Fruit fly (Drosophila melanogaster) whole organism, prepupa: ENCODE data around the gene CG15386.

Experiments
- Blimp-1 ChIP-seq: fragments of 200-800 bp; sonication (Bioruptor generic); optimal IDR thresholded peaks from 3 replicates; lab custom pipeline; 2017; ENCODE audit warnings: missing biosample characterization, missing genetic modification characterization, mild to moderate bottlenecking, moderate library complexity, missing genetic modification reagents
- CG10669 ChIP-seq: fragments of 200-800 bp; sonication (Bioruptor generic); optimal IDR thresholded peaks from 3 replicates; lab custom pipeline; 2018; ENCODE audit warnings: missing biosample characterization, mild to moderate bottlenecking, missing genetic modification characterization, moderate library complexity
- CG11294 ChIP-seq: fragments of 200-800 bp; sonication (Bioruptor generic); IDR thresholded peaks from 2 replicates; pipeline ENCODE4 v1.3.6; 2022; ENCODE audit warnings: missing biosample characterization, missing genetic modification characterization
- CG11762 ChIP-seq: fragments of 200-800 bp; sonication (Bioruptor generic); optimal IDR thresholded peaks from 3 replicates; lab custom pipeline; 2016; ENCODE audit warnings: missing biosample characterization, missing genetic modification characterization; ENCODE audit not compliant: insufficient read depth
- CG11902 ChIP-seq: fragments of 200-800 bp; sonication (Bioruptor generic); optimal IDR thresholded peaks from 3 replicates; lab custom pipeline; 2016; ENCODE audit warnings: missing biosample characterization, missing genetic modification characterization
- CG15336 ChIP-seq: fragments of 200-800 bp; sonication (Bioruptor generic); IDR thresholded peaks from 2 replicates; pipeline ENCODE4 v1.3.6; 2022; ENCODE audit warnings: missing biosample characterization, missing genetic modification characterization
- CG1621 ChIP-seq: fragments of 200-800 bp; sonication (Bioruptor generic); optimal IDR thresholded peaks from 3 replicates; lab custom pipeline; 2018; ENCODE audit warnings: missing biosample characterization, mild to moderate bottlenecking, missing genetic modification characterization
- CG3032 ChIP-seq: fragments of 200-800 bp; optimal IDR thresholded peaks from 2 replicates; lab custom pipeline; 2019; ENCODE audit warnings: missing biosample characterization, mild to moderate bottlenecking, missing genetic modification characterization, moderate library complexity
- CG31627 ChIP-seq: fragments of 200-800 bp; sonication (Bioruptor generic); optimal IDR thresholded peaks from 3 replicates; lab custom pipeline; 2016; ENCODE audit warnings: missing biosample characterization, missing genetic modification characterization
- CG32006 ChIP-seq: fragments of 200-800 bp; sonication (Bioruptor generic); optimal IDR thresholded peaks from 3 replicates; lab custom pipeline; 2017; ENCODE audit warnings: missing biosample characterization, mild to moderate bottlenecking, missing genetic modification characterization
- CG34406 ChIP-seq: fragments of 200-800 bp; sonication (Bioruptor generic); optimal IDR thresholded peaks from 3 replicates; lab custom pipeline; 2016; ENCODE audit warnings: missing biosample characterization, missing genetic modification characterization
- CG3919 ChIP-seq: fragments of 200-800 bp; sonication (Bioruptor generic); optimal IDR thresholded peaks from 3 replicates; lab custom pipeline; 2016; ENCODE audit warnings: missing biosample characterization, missing genetic modification characterization
- CG4318 ChIP-seq: fragments of 200-800 bp; sonication (Bioruptor generic); optimal IDR thresholded peaks from 3 replicates; lab custom pipeline; 2017; ENCODE audit warnings: missing biosample characterization, mild to moderate bottlenecking, missing genetic modification characterization
- CG6276 ChIP-seq: fragments of 200-800 bp; sonication (Bioruptor generic); optimal IDR thresholded peaks from 2 replicates; lab custom pipeline; 2017; ENCODE audit warnings: missing biosample characterization, mild to moderate bottlenecking, missing genetic modification characterization
- CG6792 ChIP-seq: fragments of 200-800 bp; sonication (Bioruptor generic); optimal IDR thresholded peaks from 3 replicates; lab custom pipeline; 2016; ENCODE audit warnings: missing biosample characterization, missing genetic modification characterization
- CG7368 ChIP-seq: fragments of 200-800 bp; sonication (Bioruptor generic); optimal IDR thresholded peaks from 3 replicates; lab custom pipeline; 2016; ENCODE audit warnings: missing biosample characterization, missing genetic modification characterization
- CG8119 ChIP-seq: fragments of 200-800 bp; sonication (Bioruptor generic); IDR thresholded peaks from 3 replicates; pipeline ENCODE4 v1.3.6; 2022; ENCODE audit warnings: missing biosample characterization, missing genetic modification characterization
- CG8319 ChIP-seq: fragments of 200-800 bp; sonication (Bioruptor generic); optimal IDR thresholded peaks from 3 replicates; lab custom pipeline; 2016; ENCODE audit warnings: missing biosample characterization, missing genetic modification characterization
- CG9139 ChIP-seq: fragments of 200-800 bp; sonication (Bioruptor generic); optimal IDR thresholded peaks from 3 replicates; lab custom pipeline; 2017; ENCODE audit warnings: missing biosample characterization, mild to moderate bottlenecking, missing genetic modification characterization
- Eip93F ChIP-seq: fragments of 200-800 bp; sonication (Bioruptor generic); optimal IDR thresholded peaks from 2 replicates; lab custom pipeline; 2016; ENCODE audit warnings: missing biosample characterization, mild to moderate bottlenecking, missing genetic modification characterization
- Ets21C ChIP-seq: fragments of 200-800 bp; sonication (Bioruptor generic); optimal IDR thresholded peaks from 3 replicates; lab custom pipeline; 2016; ENCODE audit warnings: missing biosample characterization, missing genetic modification characterization
- Ets96B ChIP-seq: fragments of 200-800 bp; optimal IDR thresholded peaks from 2 replicates; lab custom pipeline; 2019; ENCODE audit warnings: missing biosample characterization, mild to moderate bottlenecking, missing genetic modification characterization, moderate library complexity
- Gug ChIP-seq: fragments of 200-800 bp; sonication (Bioruptor generic); IDR thresholded peaks from 2 replicates; pipeline ENCODE4 v1.3.6; 2022; ENCODE audit warnings: missing biosample characterization, missing genetic modification characterization
- Hr39 ChIP-seq: fragments of 200-800 bp; sonication (Bioruptor generic); optimal IDR thresholded peaks from 2 replicates; lab custom pipeline; 2016; ENCODE audit warnings: missing biosample characterization, missing genetic modification characterization
- Hr4 ChIP-seq: fragments of 200-800 bp; sonication (Bioruptor generic); optimal IDR thresholded peaks from 3 replicates; lab custom pipeline; 2016; ENCODE audit warnings: missing biosample characterization, missing genetic modification characterization
- Lpt ChIP-seq: fragments of 200-800 bp; sonication (Bioruptor generic); optimal IDR thresholded peaks from 3 replicates; lab custom pipeline; 2016; ENCODE audit warnings: missing biosample characterization, missing genetic modification characterization
- Met ChIP-seq: fragments of 200-800 bp; sonication (Bioruptor generic); optimal IDR thresholded peaks from 3 replicates; lab custom pipeline; 2016; ENCODE audit warnings: missing biosample characterization, missing genetic modification characterization
- OdsH ChIP-seq: fragments of 200-800 bp; sonication (Bioruptor generic); optimal IDR thresholded peaks from 3 replicates; lab custom pipeline; 2016; ENCODE audit warnings: missing biosample characterization, missing genetic modification characterization
- Sox102F ChIP-seq: fragments of 200-800 bp; sonication (Bioruptor generic); optimal IDR thresholded peaks from 2 replicates; lab custom pipeline; 2016; ENCODE audit warnings: missing biosample characterization, mild to moderate bottlenecking, missing genetic modification characterization
- Sox14 ChIP-seq: fragments of 200-800 bp; sonication (Bioruptor generic); optimal IDR thresholded peaks from 3 replicates; lab custom pipeline; 2016; ENCODE audit warnings: missing biosample characterization, missing genetic modification characterization
- Sox15 ChIP-seq: fragments of 200-800 bp; sonication (Bioruptor generic); optimal IDR thresholded peaks from 3 replicates; lab custom pipeline; 2016; ENCODE audit warnings: missing biosample characterization, missing genetic modification characterization
- achi ChIP-seq: fragments of 200-800 bp; sonication (Bioruptor generic); optimal IDR thresholded peaks from 3 replicates; lab custom pipeline; 2016; ENCODE audit warnings: missing biosample characterization, missing genetic modification characterization
- acj6 ChIP-seq: fragments of 200-800 bp; sonication (Bioruptor generic); optimal IDR thresholded peaks from 3 replicates; lab custom pipeline; 2016; ENCODE audit warnings: missing biosample characterization, missing genetic modification characterization
- cyc ChIP-seq: fragments of 200-800 bp; sonication (Bioruptor generic); optimal IDR thresholded peaks from 3 replicates; lab custom pipeline; 2016; ENCODE audit warnings: missing biosample characterization, missing genetic modification characterization
- dsx ChIP-seq: fragments of 200-800 bp; optimal IDR thresholded peaks from 3 replicates; lab custom pipeline; 2019; ENCODE audit warnings: missing biosample characterization, mild to moderate bottlenecking, missing genetic modification characterization, moderate library complexity; ENCODE audit not compliant: poor library complexity, severe bottlenecking
- esn ChIP-seq: fragments of 200-800 bp; sonication (Bioruptor generic); optimal IDR thresholded peaks from 2 replicates; lab custom pipeline; 2016; ENCODE audit warnings: missing biosample characterization, mild to moderate bottlenecking, missing genetic modification characterization, moderate library complexity
- fd59A ChIP-seq: fragments of 200-800 bp; sonication (Bioruptor generic); optimal IDR thresholded peaks from 2 replicates; lab custom pipeline; 2017; ENCODE audit warnings: missing biosample characterization, mild to moderate bottlenecking, missing genetic modification characterization, missing genetic modification reagents
- fd85E ChIP-seq: fragments of 200-800 bp; sonication (Bioruptor generic); optimal IDR thresholded peaks from 3 replicates; lab custom pipeline; 2016; ENCODE audit warnings: missing biosample characterization, missing genetic modification characterization
- lz ChIP-seq: fragments of 200-800 bp; sonication (Bioruptor generic); optimal IDR thresholded peaks from 3 replicates; lab custom pipeline; 2016; ENCODE audit warnings: missing biosample characterization, missing genetic modification characterization
- pdm3 ChIP-seq: fragments of 200-800 bp; sonication (Bioruptor generic); optimal IDR thresholded peaks from 3 replicates; lab custom pipeline; 2016; ENCODE audit warnings: missing biosample characterization, missing genetic modification characterization
- salr ChIP-seq, 2 experiments: fragments of 200-800 bp; sonication (Bioruptor generic); optimal IDR thresholded peaks; 3 replicates each; lab custom pipeline; 2016 to 2018; ENCODE audit warnings: missing biosample characterization in 2 of 2, missing genetic modification characterization in 2 of 2, mild to moderate bottlenecking in 1 of 2
- spab ChIP-seq: fragments of 200-800 bp; sonication (Bioruptor generic); optimal IDR thresholded peaks from 2 replicates; lab custom pipeline; 2017; ENCODE audit warnings: missing biosample characterization, mild to moderate bottlenecking, missing genetic modification characterization, missing genetic modification reagents
- ss ChIP-seq, 2 experiments: fragments of 200-800 bp; sonication (Bioruptor generic); optimal IDR thresholded peaks; 2 replicates in 1 of 2; 3 replicates in 1 of 2; lab custom pipeline; 2017 to 2018; ENCODE audit warnings: mild to moderate bottlenecking in 2 of 2, missing biosample characterization in 2 of 2, missing genetic modification characterization in 2 of 2, moderate library complexity in 1 of 2
- svp ChIP-seq: fragments of 200-800 bp; sonication (Bioruptor generic); peaks from one replicate; lab custom pipeline; 2016; ENCODE audit warnings: missing biosample characterization, missing genetic modification characterization

CG15386 gene

dm6 chr2L:2189100-2189499, 27.9 kb downstream of the CG15386 start (continued):
- TF ChIP-seq OdsH, result peak; percentile 73
- TF ChIP-seq Gug (GFP tag; lab: Robert Waterston, UW), result no peak
- peak; percentile 45 for TF ChIP-seq Ets96B
- TF ChIP-seq CG3919, result peak; percentile 81
- peak; percentile 66 for TF ChIP-seq CG11902 (GFP tag; lab: Kevin White, UChicago)
- TF ChIP-seq CG7368 (GFP tag; lab: Kevin White, UChicago), result peak; percentile 51
- TF ChIP-seq spab (GFP tag; lab: Kevin White, UChicago), result peak; percentile 14
- peak; percentile 76 for TF ChIP-seq acj6 (GFP tag; lab: Kevin White, UChicago)
- no peak for TF ChIP-seq CG9139 (GFP tag; lab: Kevin White, UChicago)
- peak; percentile 70 for TF ChIP-seq pdm3 (GFP tag; lab: Kevin White, UChicago)
- TF ChIP-seq ss (GFP tag; optimal IDR thresholded peaks at IDR 0.05; lab: Kevin White, UChicago), result no peak
- TF ChIP-seq Hr4 (GFP tag; lab: Kevin White, UChicago), result peak; percentile 53
- TF ChIP-seq cyc, result peak; percentile 91
- TF ChIP-seq lz (GFP tag; lab: Kevin White, UChicago), result peak; percentile 88
- TF ChIP-seq CG4318 (GFP tag; lab: Kevin White, UChicago), result peak; percentile 42
- TF ChIP-seq Eip93F (GFP tag; lab: Kevin White, UChicago), result peak; percentile 35
- TF ChIP-seq Sox14 (GFP tag; lab: Kevin White, UChicago), result peak; percentile 81
- no peak for TF ChIP-seq fd59A (GFP tag; lab: Kevin White, UChicago)
- no peak for TF ChIP-seq fd85E (GFP tag; lab: Kevin White, UChicago)
- peak; percentile 92 for TF ChIP-seq svp (GFP tag; lab: Kevin White, UChicago)
- peak; percentile 63 for TF ChIP-seq Sox15 (GFP tag; lab: Kevin White, UChicago)

- TF ChIP-seq lz (GFP tag; lab: Kevin White, UChicago) (no peak), spab (GFP tag; lab: Kevin White, UChicago) (no peak), CG1621 (tag; lab: Kevin White, UChicago) (no peak), achi (GFP tag; lab: Kevin White, UChicago) (no peak), Blimp-1 (no peak), CG3032 (tag; lab: Kevin White, UChicago) (no peak)
Observed at dm6 chr2L:2187411-2187810, 29.6 kb downstream of the CG15386 start.

DNA sequence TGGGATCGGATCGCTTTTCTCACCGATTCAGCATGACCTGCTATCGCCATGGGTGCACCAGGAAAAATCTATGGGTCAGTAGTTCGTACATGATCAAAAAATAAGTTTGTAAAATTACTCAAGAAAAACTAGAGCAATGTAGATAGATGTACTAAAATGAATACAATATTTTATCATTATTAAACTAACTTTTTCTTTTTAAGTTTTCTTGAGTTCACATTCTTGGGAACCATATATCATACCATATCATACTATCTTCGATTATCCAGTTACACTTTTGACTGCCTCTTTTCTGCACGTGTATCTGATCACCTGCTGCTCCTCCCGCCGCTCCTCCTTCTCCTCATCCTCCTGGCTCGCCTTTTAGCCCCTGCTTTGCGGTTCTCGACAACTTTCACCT, 31.7 kb downstream of the CG15386 start:
- TF ChIP-seq ss (GFP tag; optimal IDR thresholded peaks at IDR 0.05; lab: Kevin White, UChicago) (no peak), CG6792 (GFP tag; lab: Kevin White, UChicago) (peak; percentile 54), Met (peak; percentile 48), salr (GFP tag; optimal IDR thresholded peaks at IDR 0.05; lab: Kevin White, UChicago) (no peak), CG32006 (peak; percentile 87), fd85E (GFP tag; lab: Kevin White, UChicago) (no peak), CG7368 (GFP tag; lab: Kevin White, UChicago) (peak; percentile 8), Sox102F (GFP tag; lab: Kevin White, UChicago) (peak; percentile 20), achi (GFP tag; lab: Kevin White, UChicago) (peak; percentile 57), CG11762 (peak; percentile 2), Lpt (GFP tag; lab: Kevin White, UChicago) (no peak), Hr4 (GFP tag; lab: Kevin White, UChicago) (peak; percentile 47), CG34406 (GFP tag; lab: Kevin White, UChicago) (peak; percentile 53), esn (GFP tag; lab: Kevin White, UChicago) (peak; percentile 53), Ets21C (GFP tag; lab: Kevin White, UChicago) (peak; percentile 6), CG9139 (GFP tag; lab: Kevin White, UChicago) (no peak), CG8119 (peak; percentile 69), lz (GFP tag; lab: Kevin White, UChicago) (peak; percentile 36), CG3919 (peak; percentile 40), OdsH (peak; percentile 64), CG8319 (GFP tag; lab: Kevin White, UChicago) (peak; percentile 8), CG11294 (GFP tag; lab: Robert Waterston, UW) (0 out of 2 replicates have a peak, but pooled peaks have one; percentile 27), cyc (no peak), spab (GFP tag; lab: Kevin White, UChicago) (no peak), CG6276 (peak; percentile 66), pdm3 (GFP tag; lab: Kevin White, UChicago) (peak; percentile 48), CG10669 (GFP tag; lab: Kevin White, UChicago) (no peak), CG15336 (GFP tag; lab: Robert Waterston, UW) (peak; percentile 45; the same call in 1 of the 2 replicates), fd59A (GFP tag; lab: Kevin White, UChicago) (no peak), CG4318 (GFP tag; lab: Kevin White, UChicago) (peak; percentile 67), CG31627 (GFP tag; lab: Kevin White, UChicago) (peak; percentile 14), Gug (GFP tag; lab: Robert Waterston, UW) (0 out of 2 replicates have a peak, but pooled peaks have one; percentile 12), CG11902 (GFP tag; lab: Kevin White, UChicago) (peak; percentile 33), Hr39 (GFP tag; lab: Kevin White, UChicago) (peak; percentile 19), dsx (GFP tag; lab: Kevin White, UChicago) (no peak)
